Worm (Caenorhabditis elegans): ENCODE measurements around the gene trxr-2.

The trxr-2 gene

DNA sequence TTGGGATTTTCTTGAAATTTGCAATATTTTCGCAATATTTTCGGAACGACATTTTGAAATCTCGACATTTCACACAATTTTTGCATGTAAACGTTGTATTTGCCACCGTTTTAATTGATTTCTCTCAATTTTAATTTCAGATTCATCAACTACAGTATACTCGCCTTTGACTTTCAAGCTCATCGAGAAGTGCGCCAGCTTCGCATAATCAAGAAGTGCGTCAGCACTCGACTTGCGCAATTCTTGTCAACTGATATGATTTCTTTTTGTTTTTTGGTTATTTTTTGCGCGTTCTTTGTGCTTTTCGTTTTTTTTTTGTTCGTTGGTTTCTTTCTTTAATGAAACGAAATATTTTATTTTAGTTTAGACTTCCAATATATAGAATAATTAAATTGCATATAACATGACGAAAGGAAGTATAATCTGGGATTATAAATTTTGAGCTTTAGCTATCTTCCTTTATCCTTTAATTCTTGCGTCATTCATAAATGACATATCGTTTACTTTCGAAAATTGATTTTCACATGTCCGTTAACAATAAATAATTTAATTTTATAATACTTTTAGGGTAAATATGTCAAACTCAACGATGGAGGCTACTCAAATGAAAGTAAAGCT is 26.3 kb upstream of the trxr-2 start, which contains the start of gene famh-136 (continued):
- peak; percentile 42 for TF ChIP-seq fkh-10 (GFP tag; optimal IDR thresholded peaks at IDR 0.05)
- peak; percentile 88 for TF ChIP-seq C16A3.4 (tag; optimal IDR thresholded peaks at IDR 0.05)
- peak; percentile 82 for TF ChIP-seq blmp-1 (tag; optimal IDR thresholded peaks at IDR 0.05)
- TF ChIP-seq elt-2 (tag; optimal IDR thresholded peaks at IDR 0.05) = peak; percentile 64
- TF ChIP-seq nhr-237 (tag; optimal IDR thresholded peaks at IDR 0.05) = peak; percentile 13
- TF ChIP-seq pax-3 (tag; optimal IDR thresholded peaks at IDR 0.05) = peak; percentile 70
- peak; percentile 58 for TF ChIP-seq aly-2 (tag; optimal IDR thresholded peaks at IDR 0.05)
- TF ChIP-seq mef-2 (tag; optimal IDR thresholded peaks at IDR 0.05) = no peak
- no peak for TF ChIP-seq ama-1 (optimal IDR thresholded peaks at IDR 0.05)
- TF ChIP-seq isw-1 (GFP tag; IDR thresholded peaks at IDR 0.05) = peak; percentile 50
- peak; percentile 39; the same call in 1 of the 2 replicates for TF ChIP-seq mab-9 (GFP tag; IDR thresholded peaks at IDR 0.05)
- TF ChIP-seq fkh-8 (tag; optimal IDR thresholded peaks at IDR 0.05) = peak; percentile 83
- peak in 1 of 2 experiments; percentile 79 for TF ChIP-seq mdl-1 (tag; optimal IDR thresholded peaks at IDR 0.05)
- TF ChIP-seq nhr-47 (tag; optimal IDR thresholded peaks at IDR 0.05) = peak; percentile 90
- TF ChIP-seq ztf-11 (tag; optimal IDR thresholded peaks at IDR 0.05) = peak in 1 of 2 experiments; percentile 42
- no peak for TF ChIP-seq nhr-76 (tag; optimal IDR thresholded peaks at IDR 0.05)
- no peak for TF ChIP-seq hlh-17 (GFP tag; optimal IDR thresholded peaks at IDR 0.05; ENCODE audit: borderline replicate concordance)
- TF ChIP-seq zip-4 (GFP tag; optimal IDR thresholded peaks at IDR 0.05) = peak; percentile 42
- peak; percentile 99 for TF ChIP-seq nhr-19 (GFP tag; conservative IDR thresholded peaks at IDR 0.05)
- peak; percentile 93 for TF ChIP-seq C04F5.9 (tag; optimal IDR thresholded peaks at IDR 0.05)
- peak; percentile 61 for TF ChIP-seq F16B12.6 (tag; optimal IDR thresholded peaks at IDR 0.05)
- peak; percentile 88 for TF ChIP-seq tbx-2 (tag; optimal IDR thresholded peaks at IDR 0.05)
- peak; percentile 56 for TF ChIP-seq hpl-2 (GFP tag; optimal IDR thresholded peaks at IDR 0.05)
- peak; percentile 8 for TF ChIP-seq fkh-4 (tag; optimal IDR thresholded peaks at IDR 0.05; ENCODE audit: borderline replicate concordance)
- no peak for TF ChIP-seq tlp-1 (tag; optimal IDR thresholded peaks at IDR 0.05)
- peak; percentile 44 for TF ChIP-seq nhr-11 (tag; optimal IDR thresholded peaks at IDR 0.05)
- no peak for TF ChIP-seq nhr-12 (tag; optimal IDR thresholded peaks at IDR 0.05)
- TF ChIP-seq ets-5 (GFP tag; IDR thresholded peaks at IDR 0.05) = no peak
- TF ChIP-seq vab-15 (tag; optimal IDR thresholded peaks at IDR 0.05) = no peak
- TF ChIP-seq nhr-20 (tag; optimal IDR thresholded peaks at IDR 0.05) = peak; percentile 96
- peak; percentile 97 for TF ChIP-seq mep-1 (tag; optimal IDR thresholded peaks at IDR 0.05)
- TF ChIP-seq aha-1 (tag; optimal IDR thresholded peaks at IDR 0.05) = no peak
- TF ChIP-seq lin-39 (tag; optimal IDR thresholded peaks at IDR 0.05) = peak; percentile 50

DNA sequence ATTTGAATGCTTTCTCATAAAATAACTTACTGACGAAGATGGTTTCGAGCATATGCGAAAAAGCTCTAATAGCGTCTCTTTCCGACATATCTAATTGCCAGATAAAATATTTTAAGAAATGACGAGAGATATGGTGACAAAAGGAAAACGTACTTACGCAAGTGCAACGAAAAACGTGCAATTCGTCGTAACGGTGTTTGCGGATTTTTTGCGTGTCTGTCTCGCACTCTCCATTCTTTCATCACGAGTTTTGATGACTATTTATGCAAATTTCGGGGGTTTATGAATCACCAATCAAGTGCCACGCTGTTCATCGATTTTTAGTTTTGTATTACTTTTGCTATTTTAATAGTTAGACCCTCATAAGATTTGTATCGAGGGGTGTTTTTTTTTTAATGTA is 24.6 kb upstream of the trxr-2 start, which contains the start of gene ZK637.14:
TSS of gene ZK637.14 (minus strand) at position 201 of the 400 bp plus-strand sequence.
- TF ChIP-seq unc-30 (tag; optimal IDR thresholded peaks at IDR 0.05) (no peak), nhr-90 (tag; optimal IDR thresholded peaks at IDR 0.05; ENCODE audit: poor library complexity) (peak; percentile 1), elt-2 (tag; optimal IDR thresholded peaks at IDR 0.05) (no peak), snpc-4 (tag; optimal IDR thresholded peaks at IDR 0.05) (no peak), nhr-71 (tag; optimal IDR thresholded peaks at IDR 0.05) (peak; percentile 67), zag-1 (tag; optimal IDR thresholded peaks at IDR 0.05) (no peak), aly-2 (tag; optimal IDR thresholded peaks at IDR 0.05) (no peak), efl-1 (optimal IDR thresholded peaks at IDR 0.05) (peak; percentile 62 to 63), efl-1 (GFP tag; optimal IDR thresholded peaks at IDR 0.05 in 1 of 2) (peak; percentile 66 to 96), blmp-1 (tag; optimal IDR thresholded peaks at IDR 0.05) (no peak), pax-3 (tag; optimal IDR thresholded peaks at IDR 0.05) (peak; percentile 4), egl-13 (tag; optimal IDR thresholded peaks at IDR 0.05) (peak; percentile 30), lin-39 (tag; optimal IDR thresholded peaks at IDR 0.05) (no peak), ama-1 (optimal IDR thresholded peaks at IDR 0.05) (no peak), tlp-1 (tag; optimal IDR thresholded peaks at IDR 0.05) (no peak), nhr-19 (GFP tag; conservative IDR thresholded peaks at IDR 0.05) (peak; percentile 51), mab-9 (GFP tag; IDR thresholded peaks at IDR 0.05) (no peak), egl-27 (tag; optimal IDR thresholded peaks at IDR 0.05) (no peak), ceh-82 (tag; optimal IDR thresholded peaks at IDR 0.05) (peak in 1 of 3 experiments; percentile 52), jun-1 (tag; optimal IDR thresholded peaks at IDR 0.05) (peak; percentile 48), ztf-11 (tag; optimal IDR thresholded peaks at IDR 0.05) (no peak), aha-1 (tag; optimal IDR thresholded peaks at IDR 0.05) (no peak), sup-37 (GFP tag; optimal IDR thresholded peaks at IDR 0.05) (no peak), dpl-1 (GFP tag; optimal IDR thresholded peaks at IDR 0.05) (peak; percentile 60 to 69 (median 60)), zip-4 (GFP tag; optimal IDR thresholded peaks at IDR 0.05) (no peak), ceh-90 (tag; optimal IDR thresholded peaks at IDR 0.05) (no peak), unc-86 (tag; optimal IDR thresholded peaks at IDR 0.05) (peak; percentile 32), elt-3 (tag; optimal IDR thresholded peaks at IDR 0.05) (peak in 1 of 6 experiments; percentile 6), skn-1 (tag; optimal IDR thresholded peaks at IDR 0.05) (peak; percentile 89), ces-1 (GFP tag; optimal IDR thresholded peaks at IDR 0.05) (no peak)
